Worm (Caenorhabditis elegans): Measurements from ENCODE around the gene K02A6.3.

K02A6.3 gene

DNA sequence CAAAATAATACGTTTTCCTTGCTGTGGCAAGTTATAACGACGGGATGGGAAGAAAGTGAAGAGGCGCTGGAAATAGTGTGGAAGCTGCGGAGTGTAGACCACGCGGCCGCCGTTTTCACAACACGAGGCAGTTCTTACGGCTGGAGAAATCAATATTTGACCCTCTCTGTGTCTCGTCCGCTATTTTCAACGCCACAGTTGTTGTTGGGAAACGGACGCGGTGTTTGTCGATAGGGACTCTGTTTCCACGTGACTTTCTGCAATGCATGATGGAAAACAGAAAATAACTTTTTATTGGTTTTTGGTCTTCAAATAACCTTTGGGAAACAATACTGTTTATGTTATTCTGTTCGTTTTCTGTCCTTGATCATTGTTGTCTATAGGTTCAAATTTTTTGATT lies at the start of gene K02A6.3:
Gene K02A6.3 (minus strand): TSS at position 74 of the 400 bp plus-strand sequence.
- peak; percentile 93 for TF ChIP-seq blmp-1 (tag; optimal IDR thresholded peaks at IDR 0.05)
- TF ChIP-seq elt-3 (tag; optimal IDR thresholded peaks at IDR 0.05) = peak in 3 of 6 experiments; percentile 9 to 92 (median 63)
- no peak for TF ChIP-seq hlh-4 (tag; optimal IDR thresholded peaks at IDR 0.05)
- TF ChIP-seq unc-86 (tag; optimal IDR thresholded peaks at IDR 0.05) = peak; percentile 47
- peak; percentile 89 for TF ChIP-seq nhr-47 (tag; optimal IDR thresholded peaks at IDR 0.05)
- TF ChIP-seq zip-4 (GFP tag; optimal IDR thresholded peaks at IDR 0.05) = peak; percentile 44
- peak; percentile 84 for TF ChIP-seq lir-3 (tag; optimal IDR thresholded peaks at IDR 0.05; ENCODE audit: poor library complexity)
- TF ChIP-seq nhr-76 (tag; optimal IDR thresholded peaks at IDR 0.05) = no peak
- peak; percentile 99 for TF ChIP-seq lin-14 (GFP tag; optimal IDR thresholded peaks at IDR 0.05)
- peak; percentile 88 for TF ChIP-seq swsn-7 (tag; optimal IDR thresholded peaks at IDR 0.05)
- TF ChIP-seq alr-1 (tag; optimal IDR thresholded peaks at IDR 0.05; ENCODE audit: borderline replicate concordance) = no peak
- TF ChIP-seq sup-37 (GFP tag; optimal IDR thresholded peaks at IDR 0.05) = peak; percentile 58
- no peak for TF ChIP-seq lin-15B (tag; optimal IDR thresholded peaks at IDR 0.05)
- no peak for TF ChIP-seq nhr-12 (tag; optimal IDR thresholded peaks at IDR 0.05)
- no peak for TF ChIP-seq ceh-63 (GFP tag; optimal IDR thresholded peaks at IDR 0.05)
- TF ChIP-seq snu-23 (GFP tag; optimal IDR thresholded peaks at IDR 0.05) = peak; percentile 97
- peak; percentile 95 for TF ChIP-seq tbx-2 (tag; optimal IDR thresholded peaks at IDR 0.05)
- TF ChIP-seq mep-1 (tag; optimal IDR thresholded peaks at IDR 0.05) = peak; percentile 82
- TF ChIP-seq irx-1 (tag; optimal IDR thresholded peaks at IDR 0.05) = peak; percentile 86
- TF ChIP-seq ces-1 (GFP tag; optimal IDR thresholded peaks at IDR 0.05) = no peak
- peak; percentile 45 for TF ChIP-seq fkh-8 (tag; optimal IDR thresholded peaks at IDR 0.05)
- peak; percentile 18 for TF ChIP-seq nhr-11 (tag; optimal IDR thresholded peaks at IDR 0.05)
- peak; percentile 38 for TF ChIP-seq vab-15 (tag; optimal IDR thresholded peaks at IDR 0.05)
- TF ChIP-seq tlp-1 (tag; optimal IDR thresholded peaks at IDR 0.05) = no peak
- TF ChIP-seq pax-3 (tag; optimal IDR thresholded peaks at IDR 0.05) = no peak
- TF ChIP-seq xbp-1 (tag; optimal IDR thresholded peaks at IDR 0.05) = peak; percentile 77
- peak; percentile 20 for TF ChIP-seq F16B12.6 (tag; optimal IDR thresholded peaks at IDR 0.05)
- TF ChIP-seq C34B4.2 (tag; optimal IDR thresholded peaks at IDR 0.05) = no peak
- TF ChIP-seq ceh-8 (GFP tag; optimal IDR thresholded peaks at IDR 0.05) = no peak
- TF ChIP-seq sptf-1 (tag; optimal IDR thresholded peaks at IDR 0.05) = no peak
- peak; percentile 13 to 53 (median 26) for TF ChIP-seq ceh-82 (tag; optimal IDR thresholded peaks at IDR 0.05)
- TF ChIP-seq efl-1 (optimal IDR thresholded peaks at IDR 0.05) = peak; percentile 43 to 60
- peak; percentile 35 to 91 for TF ChIP-seq efl-1 (GFP tag; optimal IDR thresholded peaks at IDR 0.05 in 1 of 2)
- no peak for TF ChIP-seq pqm-1 (tag; optimal IDR thresholded peaks at IDR 0.05)
- peak; percentile 91 for TF ChIP-seq unc-130 (tag; optimal IDR thresholded peaks at IDR 0.05)
- TF ChIP-seq nhr-28 (tag; optimal IDR thresholded peaks at IDR 0.05) = no peak
- TF ChIP-seq unc-30 (tag; optimal IDR thresholded peaks at IDR 0.05) = no peak
- TF ChIP-seq aly-2 (tag; optimal IDR thresholded peaks at IDR 0.05) = no peak
- TF ChIP-seq zag-1 (tag; optimal IDR thresholded peaks at IDR 0.05) = no peak
- TF ChIP-seq aha-1 (tag; optimal IDR thresholded peaks at IDR 0.05) = no peak
- TF ChIP-seq C04F5.9 (tag; optimal IDR thresholded peaks at IDR 0.05) = peak; percentile 47
- peak; percentile 81 for TF ChIP-seq elt-2 (tag; optimal IDR thresholded peaks at IDR 0.05)
- no peak for TF ChIP-seq ztf-11 (tag; optimal IDR thresholded peaks at IDR 0.05)
- peak; percentile 77 for TF ChIP-seq jun-1 (tag; optimal IDR thresholded peaks at IDR 0.05)
- TF ChIP-seq fkh-10 (GFP tag; optimal IDR thresholded peaks at IDR 0.05) = peak; percentile 14
- peak; percentile 73 for TF ChIP-seq hpl-2 (GFP tag; optimal IDR thresholded peaks at IDR 0.05)
- peak; percentile 81 to 84 for TF ChIP-seq lsy-2 (tag; optimal IDR thresholded peaks at IDR 0.05)
- TF ChIP-seq dpl-1 (GFP tag; optimal IDR thresholded peaks at IDR 0.05) = peak; percentile 25 to 55 (median 40)
- TF ChIP-seq egl-13 (tag; optimal IDR thresholded peaks at IDR 0.05) = peak; percentile 1
- TF ChIP-seq nhr-84 (tag; optimal IDR thresholded peaks at IDR 0.05) = no peak
- peak; percentile 61 for TF ChIP-seq dsc-1 (tag; optimal IDR thresholded peaks at IDR 0.05)
- TF ChIP-seq pag-3 (tag; optimal IDR thresholded peaks at IDR 0.05; ENCODE audit: borderline replicate concordance, insufficient read depth) = no peak
- TF ChIP-seq unc-98 (GFP tag; IDR thresholded peaks at IDR 0.05) = no peak
- no peak for TF ChIP-seq ceh-90 (tag; optimal IDR thresholded peaks at IDR 0.05)

Data from whole organism, L1 larva.